Fruit fly (Drosophila melanogaster): ENCODE results near the gene CG32213.

Gene CG32213

dm6 chr3L:19495991-19496588, 20.5 kb downstream of the CG32213 start:
- peak; percentile 21 for TF ChIP-seq lab (GFP tag; optimal IDR thresholded peaks at IDR 0.05)
- TF ChIP-seq ken (GFP tag; IDR thresholded peaks at IDR 0.05) = no peak
- TF ChIP-seq CG8478 (optimal IDR thresholded peaks at IDR 0.05) = no peak
- no peak for TF ChIP-seq grn (GFP tag; optimal IDR thresholded peaks at IDR 0.05)
- TF ChIP-seq Lpt (GFP tag; optimal IDR thresholded peaks at IDR 0.05) = no peak
- TF ChIP-seq CG10543 (GFP tag; optimal IDR thresholded peaks at IDR 0.05) = peak; percentile 9
- no peak for TF ChIP-seq CG10979 (tag; optimal IDR thresholded peaks at IDR 0.05)
- no peak for TF ChIP-seq jumu (GFP tag; optimal IDR thresholded peaks at IDR 0.05)
- TF ChIP-seq nau (GFP tag; optimal IDR thresholded peaks at IDR 0.05) = no peak
- no peak for TF ChIP-seq CG17186 (GFP tag; optimal IDR thresholded peaks at IDR 0.05)
- TF ChIP-seq wek (GFP tag; optimal IDR thresholded peaks at IDR 0.05) = peak; percentile 32
- TF ChIP-seq CG11504 (tag; optimal IDR thresholded peaks at IDR 0.05) = peak; percentile 13
- peak; percentile 65 for TF ChIP-seq sug (tag; optimal IDR thresholded peaks at IDR 0.05)
- TF ChIP-seq CG31365 (tag; optimal IDR thresholded peaks at IDR 0.05) = peak; percentile 0
- peak; percentile 24 for TF ChIP-seq mirr (GFP tag; optimal IDR thresholded peaks at IDR 0.05)
- TF ChIP-seq CG12942 (GFP tag; optimal IDR thresholded peaks at IDR 0.05) = no peak
- TF ChIP-seq CG6689 (GFP tag; IDR thresholded peaks at IDR 0.05) = no peak
- peak; percentile 24 for TF ChIP-seq sd (tag; optimal IDR thresholded peaks at IDR 0.05)
- no peak for TF ChIP-seq CG6272 (GFP tag; IDR thresholded peaks at IDR 0.05)
- no peak for TF ChIP-seq Dbx (GFP tag; IDR thresholded peaks at IDR 0.05)
- TF ChIP-seq Fer2 (tag; optimal IDR thresholded peaks at IDR 0.05) = no peak
- peak; percentile 22 for TF ChIP-seq odd (GFP tag; optimal IDR thresholded peaks at IDR 0.05)
- peak; percentile 41 for TF ChIP-seq CG12071 (GFP tag; optimal IDR thresholded peaks at IDR 0.05)
- TF ChIP-seq Atf6 (GFP tag; IDR thresholded peaks at IDR 0.05) = no peak
- peak; percentile 22 for TF ChIP-seq HHEX (GFP tag; optimal IDR thresholded peaks at IDR 0.05)
- TF ChIP-seq CG12155 (GFP tag; optimal IDR thresholded peaks at IDR 0.05) = no peak
- TF ChIP-seq sima (GFP tag; optimal IDR thresholded peaks at IDR 0.05) = no peak
- TF ChIP-seq dmrt99B (tag; optimal IDR thresholded peaks at IDR 0.05) = peak; percentile 1
- TF ChIP-seq CG8388 (GFP tag; optimal IDR thresholded peaks at IDR 0.05) = no peak
- peak; percentile 2 for TF ChIP-seq CG12659 (GFP tag; optimal IDR thresholded peaks at IDR 0.05)
- TF ChIP-seq sim (GFP tag; IDR thresholded peaks at IDR 0.05) = no peak
- no peak for TF ChIP-seq CG34422 (GFP tag; IDR thresholded peaks at IDR 0.05)
- TF ChIP-seq Ada2b (GFP tag; IDR thresholded peaks at IDR 0.05) = no peak
- no peak for TF ChIP-seq nerfin-2 (GFP tag; IDR thresholded peaks at IDR 0.05; ENCODE audit: partially characterized antibody)
- TF ChIP-seq CG16813 (GFP tag; IDR thresholded peaks at IDR 0.05; ENCODE audit: partially characterized antibody) = no peak
- no peak for TF ChIP-seq dimm (GFP tag; IDR thresholded peaks at IDR 0.05)
- TF ChIP-seq CG15514 (GFP tag; optimal IDR thresholded peaks at IDR 0.05) = peak; percentile 28
- no peak for TF ChIP-seq Deaf1 (tag; optimal IDR thresholded peaks at IDR 0.05)
- no peak for TF ChIP-seq jigr1 (GFP tag; IDR thresholded peaks at IDR 0.05)
- peak; percentile 8 for TF ChIP-seq CoRest (tag; optimal IDR thresholded peaks at IDR 0.05)
- TF ChIP-seq exex (tag; optimal IDR thresholded peaks at IDR 0.05) = peak; percentile 46
- TF ChIP-seq CG17568 (GFP tag; optimal IDR thresholded peaks at IDR 0.05) = peak; percentile 15
- TF ChIP-seq chinmo (GFP tag; IDR thresholded peaks at IDR 0.05; ENCODE audit: partially characterized antibody) = 0 out of 4 replicates have a peak, but pooled peaks have one; percentile 23
- TF ChIP-seq CG15269 (tag; optimal IDR thresholded peaks at IDR 0.05) = peak; percentile 19
- peak; percentile 14 for TF ChIP-seq Hand (GFP tag; optimal IDR thresholded peaks at IDR 0.05)
- TF ChIP-seq inv (GFP tag; IDR thresholded peaks at IDR 0.05; ENCODE audit: partially characterized antibody) = no peak
- TF ChIP-seq Xbp1 (GFP tag; optimal IDR thresholded peaks at IDR 0.05) = no peak
- TF ChIP-seq CG2678 (tag; optimal IDR thresholded peaks at IDR 0.05) = peak; percentile 46
- peak; percentile 33 for TF ChIP-seq CG13296 (GFP tag; optimal IDR thresholded peaks at IDR 0.05)

Measured in whole organism, embryonic.